Fruit fly (Drosophila melanogaster) whole organism, embryonic: ENCODE measurements around the gene lbl.

Experiments used
- CG10147 ChIP-seq: fragments of 200-800 bp; sonication (Bioruptor generic); optimal IDR thresholded peaks from 2 replicates; lab custom pipeline; 2019; ENCODE audit warnings: missing biosample characterization, mild to moderate bottlenecking, missing genetic modification characterization, moderate library complexity
- CG10462 ChIP-seq: fragments of 200-800 bp; sonication (Bioruptor generic); optimal IDR thresholded peaks from 2 replicates; lab custom pipeline; 2016; ENCODE audit warnings: missing biosample characterization, missing genetic modification characterization
- CG11398 ChIP-seq: fragments of 200-800 bp; sonication (Bioruptor generic); optimal IDR thresholded peaks from 2 replicates; lab custom pipeline; 2016; ENCODE audit warnings: missing biosample characterization, missing genetic modification characterization
- CG12391 ChIP-seq: fragments of 200-800 bp; sonication (Bioruptor generic); optimal IDR thresholded peaks from 3 replicates; lab custom pipeline; 2018; ENCODE audit warnings: missing biosample characterization, mild to moderate bottlenecking, missing genetic modification characterization, moderate library complexity
- CG12769 ChIP-seq: fragments of 200-800 bp; sonication (Bioruptor generic); optimal IDR thresholded peaks from 2 replicates; lab custom pipeline; 2019; ENCODE audit warnings: missing biosample characterization, mild to moderate bottlenecking, missing genetic modification characterization, moderate library complexity
- CG13624 ChIP-seq: fragments of 200-800 bp; sonication (Bioruptor generic); optimal IDR thresholded peaks from 2 replicates; lab custom pipeline; 2016; ENCODE audit warnings: missing biosample characterization, missing genetic modification characterization
- CG15479 ChIP-seq: fragments of 200-800 bp; sonication (Bioruptor generic); optimal IDR thresholded peaks from 3 replicates; lab custom pipeline; 2019; ENCODE audit warnings: missing biosample characterization, mild to moderate bottlenecking, missing genetic modification characterization, moderate library complexity
- CG1602 ChIP-seq: fragments of 200-800 bp; sonication (Bioruptor generic); optimal IDR thresholded peaks from 3 replicates; lab custom pipeline; 2016; ENCODE audit warnings: missing biosample characterization, missing genetic modification characterization
- CG16815 ChIP-seq: fragments of 200-800 bp; sonication (Bioruptor generic); optimal IDR thresholded peaks from 3 replicates; lab custom pipeline; 2017; ENCODE audit warnings: missing biosample characterization, mild to moderate bottlenecking, missing genetic modification characterization
- CG17912 ChIP-seq: fragments of 200-800 bp; sonication (Bioruptor generic); optimal IDR thresholded peaks from 2 replicates; lab custom pipeline; 2018; ENCODE audit warnings: missing biosample characterization, mild to moderate bottlenecking, missing genetic modification characterization
- CG18619 ChIP-seq: fragments of 200-800 bp; sonication (Bioruptor generic); optimal IDR thresholded peaks from 3 replicates; lab custom pipeline; 2017; ENCODE audit warnings: missing biosample characterization, mild to moderate bottlenecking, missing genetic modification characterization
- CG2116 ChIP-seq: fragments of 200-800 bp; sonication (Bioruptor generic); optimal IDR thresholded peaks from 3 replicates; lab custom pipeline; 2018; ENCODE audit warnings: missing biosample characterization, mild to moderate bottlenecking, missing genetic modification characterization
- CG32532 ChIP-seq: fragments of 200-800 bp; sonication (Bioruptor generic); IDR thresholded peaks from 2 replicates; pipeline ENCODE4 v1.3.6; 2022; ENCODE audit warnings: missing biosample characterization, missing genetic modification characterization
- CG4282 ChIP-seq: fragments of 200-800 bp; sonication (Bioruptor generic); optimal IDR thresholded peaks from 2 replicates; lab custom pipeline; 2016; ENCODE audit warnings: missing biosample characterization, missing genetic modification characterization
- CG4328 ChIP-seq: fragments of 200-800 bp; sonication (Bioruptor generic); optimal IDR thresholded peaks from 3 replicates; lab custom pipeline; 2017; ENCODE audit warnings: missing biosample characterization, missing genetic modification reagents, missing genetic modification characterization
- CG43689 ChIP-seq: fragments of 200-800 bp; sonication (Bioruptor generic); IDR thresholded peaks from 2 replicates; pipeline ENCODE4 v1.3.6; 2022; ENCODE audit warnings: missing biosample characterization, missing genetic modification characterization
- CG5245 ChIP-seq: fragments of 200-800 bp; sonication (Bioruptor generic); optimal IDR thresholded peaks from 3 replicates; lab custom pipeline; 2016; ENCODE audit warnings: missing biosample characterization, missing genetic modification characterization
- CG6175 ChIP-seq: fragments of 200-800 bp; sonication (Bioruptor generic); IDR thresholded peaks from 3 replicates; pipeline ENCODE4 v1.3.6; 2022; ENCODE audit warnings: missing biosample characterization, missing genetic modification characterization
- CG8924 ChIP-seq: fragments of 200-800 bp; optimal IDR thresholded peaks from 3 replicates; lab custom pipeline; 2019; ENCODE audit warnings: missing biosample characterization, mild to moderate bottlenecking, missing genetic modification characterization, moderate library complexity
- CG9932 ChIP-seq: fragments of 200-800 bp; sonication (Bioruptor generic); IDR thresholded peaks from 2 replicates; pipeline ENCODE4 v1.3.6; 2022; ENCODE audit warnings: missing biosample characterization, missing genetic modification characterization
- CHES-1-like ChIP-seq: fragments of 200-800 bp; sonication (Bioruptor generic); optimal IDR thresholded peaks from 2 replicates; lab custom pipeline; 2016; ENCODE audit warnings: missing biosample characterization, missing genetic modification characterization
- D ChIP-seq, 2 experiments: fragments of 200-800 bp in 1 of 2; fragments of >200 bp in 1 of 2; sonication (Bioruptor generic) in 1 of 2; optimal IDR thresholded peaks; 2 replicates in 1 of 2; 3 replicates in 1 of 2; lab custom pipeline; 2017; ENCODE audit warnings: mild to moderate bottlenecking in 1 of 2, missing biosample characterization in 1 of 2, missing genetic modification characterization in 1 of 2, missing genetic modification reagents in 1 of 2
- D19B ChIP-seq: fragments of 200-800 bp; sonication (Bioruptor generic); optimal IDR thresholded peaks from 2 replicates; lab custom pipeline; 2017; ENCODE audit warnings: missing biosample characterization, mild to moderate bottlenecking, missing genetic modification characterization
- HHEX ChIP-seq: fragments of 200-800 bp; sonication (Bioruptor generic); optimal IDR thresholded peaks from 3 replicates; lab custom pipeline; 2017; ENCODE audit warnings: missing biosample characterization, mild to moderate bottlenecking, missing genetic modification characterization, missing genetic modification reagents
- MBD-R2 ChIP-seq: fragments of 200-800 bp; sonication (Bioruptor generic); IDR thresholded peaks from 2 replicates; pipeline ENCODE4 v1.3.6; 2022; ENCODE audit warnings: missing biosample characterization, missing genetic modification characterization
- Mes4 ChIP-seq: fragments of 200-800 bp; sonication (Bioruptor generic); optimal IDR thresholded peaks from 2 replicates; lab custom pipeline; 2016; ENCODE audit warnings: missing biosample characterization, missing genetic modification characterization
- Myb ChIP-seq: fragments of 200-800 bp; sonication (Bioruptor generic); optimal IDR thresholded peaks from 2 replicates; lab custom pipeline; 2016; ENCODE audit warnings: missing biosample characterization, missing genetic modification characterization
- Nf-YC ChIP-seq: fragments of 200-800 bp; optimal IDR thresholded peaks from 3 replicates; lab custom pipeline; 2019; ENCODE audit warnings: missing biosample characterization, mild to moderate bottlenecking, missing genetic modification characterization, moderate library complexity
- NfI ChIP-seq: fragments of 200-800 bp; sonication (Bioruptor generic); optimal IDR thresholded peaks from 3 replicates; lab custom pipeline; 2018; ENCODE audit warnings: missing biosample characterization, mild to moderate bottlenecking, missing genetic modification characterization, moderate library complexity
- Rfx ChIP-seq: fragments of 200-800 bp; sonication (Bioruptor generic); IDR thresholded peaks from 2 replicates; pipeline ENCODE4 v1.3.6; 2022; ENCODE audit warnings: missing biosample characterization, missing genetic modification characterization
- Usf ChIP-seq: fragments of 200-800 bp; sonication (Bioruptor generic); optimal IDR thresholded peaks from 2 replicates; lab custom pipeline; 2017; ENCODE audit warnings: missing genotype, missing biosample characterization, missing genetic modification characterization
- al ChIP-seq: fragments of 200-800 bp; sonication (Bioruptor generic); IDR thresholded peaks from 2 replicates; pipeline ENCODE4 v1.3.6; 2022; ENCODE audit warnings: missing biosample characterization, missing genetic modification characterization
- aop ChIP-seq: fragments of 200-800 bp; sonication (Bioruptor generic); IDR thresholded peaks from 2 replicates; pipeline ENCODE4 v1.3.6; 2022; ENCODE audit warnings: missing biosample characterization, missing genetic modification characterization
- ara ChIP-seq: fragments of 200-800 bp; sonication (Bioruptor generic); IDR thresholded peaks from 2 replicates; pipeline ENCODE4 v1.3.6; 2022; ENCODE audit warnings: missing biosample characterization, missing genetic modification characterization
- bab2 ChIP-seq: fragments of 200-800 bp; sonication (Bioruptor generic); optimal IDR thresholded peaks from 2 replicates; lab custom pipeline; 2016; ENCODE audit warnings: missing biosample characterization, missing genetic modification characterization
- cad ChIP-seq: fragments of >200 bp; optimal IDR thresholded peaks from 2 replicates; lab custom pipeline; 2017; ENCODE audit warnings: missing biosample characterization, missing genetic modification characterization
- cato ChIP-seq: fragments of 200-800 bp; sonication (Bioruptor generic); optimal IDR thresholded peaks from 2 replicates; lab custom pipeline; 2016; ENCODE audit warnings: missing biosample characterization, missing genetic modification characterization, borderline replicate concordance
- chm ChIP-seq: fragments of 200-800 bp; sonication (Bioruptor generic); IDR thresholded peaks from 2 replicates; pipeline ENCODE4 v1.3.6; 2022; ENCODE audit warnings: missing biosample characterization, missing genetic modification characterization
- corto ChIP-seq: fragments of 200-800 bp; sonication (Bioruptor generic); optimal IDR thresholded peaks from 2 replicates; lab custom pipeline; 2016; ENCODE audit warnings: missing biosample characterization, mild to moderate bottlenecking, missing genetic modification characterization, moderate library complexity
- dan ChIP-seq: fragments of 200-800 bp; sonication (Bioruptor generic); IDR thresholded peaks from 2 replicates; pipeline ENCODE4 v1.3.6; 2022; ENCODE audit warnings: missing biosample characterization, missing genetic modification characterization
- eve ChIP-seq, 2 experiments: fragments of >200 bp; optimal IDR thresholded peaks; 2 replicates each; lab custom pipeline; 2017; ENCODE audit warnings: missing biosample characterization in 2 of 2, missing genetic modification characterization in 2 of 2
- fd64A ChIP-seq: fragments of 200-800 bp; sonication (Bioruptor generic); optimal IDR thresholded peaks from 3 replicates; lab custom pipeline; 2018; ENCODE audit warnings: missing biosample characterization, mild to moderate bottlenecking, missing genetic modification characterization
- lab ChIP-seq: fragments of 200-800 bp; sonication (Bioruptor generic); optimal IDR thresholded peaks from 3 replicates; lab custom pipeline; 2017; ENCODE audit warnings: missing biosample characterization, missing genetic modification characterization, mild to moderate bottlenecking, moderate library complexity, missing genetic modification reagents
- nerfin-2 ChIP-seq: fragments of 200-800 bp; sonication (Bioruptor generic); IDR thresholded peaks from 2 replicates; pipeline ENCODE4 v1.3.6; 2022; ENCODE audit warnings: missing biosample characterization, missing genetic modification characterization; ENCODE audit not compliant: partially characterized antibody
- repo ChIP-seq: fragments of 200-800 bp; sonication (Bioruptor generic); optimal IDR thresholded peaks from 2 replicates; lab custom pipeline; 2016; ENCODE audit warnings: missing biosample characterization, missing genetic modification characterization
- sens ChIP-seq: fragments of 200-800 bp; sonication (Bioruptor generic); peaks from one replicate; lab custom pipeline; 2016; ENCODE audit warnings: missing biosample characterization, missing genetic modification characterization
- sima ChIP-seq: fragments of 200-800 bp; sonication (Bioruptor generic); optimal IDR thresholded peaks from 2 replicates; lab custom pipeline; 2016; ENCODE audit warnings: missing biosample characterization, missing genetic modification characterization
- slou ChIP-seq: fragments of 200-800 bp; sonication (Bioruptor generic); optimal IDR thresholded peaks from 3 replicates; lab custom pipeline; 2016; ENCODE audit warnings: missing biosample characterization, missing genetic modification characterization
- stc ChIP-seq: fragments of 200-800 bp; sonication (Bioruptor generic); IDR thresholded peaks from 2 replicates; pipeline ENCODE4 v1.3.6; 2022; ENCODE audit warnings: missing biosample characterization, missing genetic modification characterization
- tio ChIP-seq: fragments of 200-800 bp; sonication (Bioruptor generic); optimal IDR thresholded peaks from 2 replicates; lab custom pipeline; 2017; ENCODE audit warnings: missing biosample characterization, missing genetic modification characterization, inconsistent platforms
- tup ChIP-seq: fragments of 200-800 bp; sonication (Bioruptor generic); optimal IDR thresholded peaks from 2 replicates; lab custom pipeline; 2016; ENCODE audit warnings: missing biosample characterization, mild to moderate bottlenecking, missing genetic modification characterization, moderate library complexity

lbl gene

DNA sequence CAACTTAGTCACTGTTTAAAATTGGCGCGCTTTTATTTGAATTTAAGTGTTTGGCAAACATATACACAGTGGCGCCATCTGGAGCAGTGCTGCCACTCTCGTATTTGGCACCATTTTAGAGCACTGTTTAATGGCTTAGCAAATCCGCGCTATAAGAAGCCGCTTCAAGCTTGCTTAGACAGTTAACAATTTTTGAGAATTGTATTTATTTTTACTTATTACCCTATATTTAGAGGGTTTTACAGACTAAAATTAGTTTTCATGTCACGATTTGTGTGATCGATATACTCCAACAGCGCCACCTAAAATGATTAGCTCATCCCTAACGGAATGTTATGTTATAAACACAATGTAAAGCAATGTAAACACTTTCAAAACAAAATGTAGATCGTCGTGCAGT lies 48.0 kb upstream of the lbl start, which contains the start of gene Fancm (continued):
- TF ChIP-seq CG1602 (GFP tag; lab: Kevin White, UChicago), result peak; percentile 59
- peak; percentile 81 for TF ChIP-seq Myb
- TF ChIP-seq stc (GFP tag; lab: Robert Waterston, UW), result no peak
- TF ChIP-seq CG12391 (tag; lab: Kevin White, UChicago), result peak; percentile 66
- TF ChIP-seq CG4282 (GFP tag; lab: Kevin White, UChicago), result peak; percentile 70
- TF ChIP-seq CG11398 (GFP tag; lab: Kevin White, UChicago), result peak; percentile 38
- no peak for TF ChIP-seq D (optimal IDR thresholded peaks at IDR 0.05; lab: Kevin White, UChicago)
- no peak for TF ChIP-seq D (GFP tag; optimal IDR thresholded peaks at IDR 0.05; lab: Kevin White, UChicago)
- TF ChIP-seq repo (GFP tag; lab: Kevin White, UChicago), result peak; percentile 64
- 0 out of 2 replicates have a peak, but pooled peaks have one; percentile 10 for TF ChIP-seq aop
- no peak for TF ChIP-seq CG10147 (GFP tag; lab: Kevin White, UChicago)
- TF ChIP-seq tio, result no peak
- peak; percentile 28 for TF ChIP-seq CG8924 (tag; lab: Kevin White, UChicago)
- TF ChIP-seq Rfx (GFP tag; lab: Robert Waterston, UW), result peak; percentile 82
- no peak for TF ChIP-seq HHEX (GFP tag; lab: Kevin White, UChicago)
- peak; percentile 54 for TF ChIP-seq lab
- no peak for TF ChIP-seq cad (GFP tag; lab: Kevin White, UChicago)
- peak; percentile 64 for TF ChIP-seq CHES-1-like (GFP tag; lab: Kevin White, UChicago)
- TF ChIP-seq CG18619 (GFP tag; lab: Kevin White, UChicago), result peak; percentile 37
- no peak for TF ChIP-seq D19B
- TF ChIP-seq slou (GFP tag; lab: Kevin White, UChicago), result peak; percentile 57
- no peak for TF ChIP-seq sima (GFP tag; lab: Kevin White, UChicago)
- TF ChIP-seq ara (GFP tag; lab: Robert Waterston, UW), result no peak; the same call in 1 of the 2 replicates
- peak; percentile 42 for TF ChIP-seq CG10462
- peak; percentile 76 for TF ChIP-seq CG13624 (GFP tag; lab: Kevin White, UChicago)
- no peak for TF ChIP-seq dan
- TF ChIP-seq bab2 (GFP tag; lab: Kevin White, UChicago), result peak; percentile 79
- peak; percentile 62 for TF ChIP-seq NfI (GFP tag; lab: Kevin White, UChicago)
- TF ChIP-seq al (GFP tag; lab: Robert Waterston, UW), result peak; percentile 49; the same call in 1 of the 2 replicates
- no peak for TF ChIP-seq nerfin-2 (GFP tag; lab: Robert Waterston, UW)
- TF ChIP-seq MBD-R2 (GFP tag; lab: Robert Waterston, UW), result peak; percentile 71
- no peak for TF ChIP-seq corto (GFP tag; lab: Kevin White, UChicago)
- peak; percentile 84 for TF ChIP-seq CG9932 (GFP tag; lab: Robert Waterston, UW)
- TF ChIP-seq CG6175 (GFP tag; lab: Robert Waterston, UW), result 0 out of 3 replicates have a peak, but pooled peaks have one; percentile 10
- peak; percentile 60 for TF ChIP-seq Mes4 (GFP tag; lab: Kevin White, UChicago)
- no peak for TF ChIP-seq CG4328 (GFP tag; lab: Kevin White, UChicago)
- TF ChIP-seq CG43689 (GFP tag; lab: Robert Waterston, UW), result no peak
- TF ChIP-seq CG12769, result peak; percentile 68
- TF ChIP-seq sens (GFP tag; lab: Kevin White, UChicago), result peak; percentile 94
- TF ChIP-seq fd64A, result no peak
- TF ChIP-seq CG5245, result peak; percentile 64
- peak; percentile 57; the same call in 1 of the 2 replicates for TF ChIP-seq CG32532
- peak; percentile 62 for TF ChIP-seq Nf-YC (tag; lab: Kevin White, UChicago)
- peak; percentile 41 for TF ChIP-seq tup (GFP tag; lab: Kevin White, UChicago)
- TF ChIP-seq CG15479 (GFP tag; lab: Kevin White, UChicago), result no peak
- TF ChIP-seq chm (GFP tag; lab: Robert Waterston, UW), result no peak
- TF ChIP-seq CG17912 (GFP tag; lab: Kevin White, UChicago), result peak; percentile 1
- TF ChIP-seq Usf (GFP tag; lab: Kevin White, UChicago), result peak; percentile 38
- peak; percentile 60 for TF ChIP-seq CG16815 (GFP tag; lab: Kevin White, UChicago)
- peak; percentile 79 for TF ChIP-seq CG2116 (GFP tag; lab: Kevin White, UChicago)
- no peak for TF ChIP-seq eve (GFP tag; optimal IDR thresholded peaks at IDR 0.05; lab: Kevin White, UChicago)
- no peak for TF ChIP-seq cato (GFP tag; lab: Kevin White, UChicago)
